Worm (Caenorhabditis elegans) whole organism, young adult: ENCODE measurements around the gene C06E4.2.
A peak's percentile ranks its signal among the peaks of the same experiment; 100 is the strongest.

Experiments
- B0019.2 ChIP-seq: fragments of 200-800 bp; sonication (Bioruptor generic); conservative IDR thresholded peaks from 2 replicates; pipeline ENCODE4 v1.3.6; 2022; ENCODE audit warnings: missing genetic modification reagents, missing genetic modification characterization, missing compliant biosample characterization
- B0336.3 ChIP-seq: fragments of 200-800 bp; sonication (Bioruptor generic); IDR thresholded peaks from 2 replicates; pipeline ENCODE4 v1.3.6; 2022; ENCODE audit warnings: missing genetic modification characterization, missing compliant biosample characterization
- F22D6.2 ChIP-seq: sonication (generic microtip); optimal IDR thresholded peaks from 2 replicates; lab custom pipeline; 2016; ENCODE audit warnings: mild to moderate bottlenecking, missing genetic modification characterization, missing compliant biosample characterization
- F49E8.2 ChIP-seq: sonication (generic microtip); optimal IDR thresholded peaks from 3 replicates; lab custom pipeline; 2017; ENCODE audit warnings: missing genetic modification characterization, mild to moderate bottlenecking, missing compliant biosample characterization, antibody characterized with exemption, moderate library complexity; ENCODE audit not compliant: insufficient read depth
- F55B11.4 ChIP-seq: sonication (generic microtip); optimal IDR thresholded peaks from 2 replicates; lab custom pipeline; 2016; ENCODE audit warnings: missing compliant biosample characterization, missing genetic modification characterization, borderline replicate concordance; ENCODE audit not compliant: insufficient read depth
- K11D2.4 ChIP-seq: fragments of 200-800 bp; sonication (Bioruptor generic); IDR thresholded peaks from 2 replicates; pipeline ENCODE4 v1.3.6; 2022; ENCODE audit warnings: missing genetic modification reagents, missing genetic modification characterization, missing compliant biosample characterization
- T07F8.4 ChIP-seq: sonication (generic microtip); optimal IDR thresholded peaks from 2 replicates; lab custom pipeline; 2016; ENCODE audit warnings: mild to moderate bottlenecking, missing genetic modification characterization, moderate library complexity, missing compliant biosample characterization
- Y53F4B.3 ChIP-seq: fragments of 200-800 bp; sonication (Bioruptor generic); IDR thresholded peaks from 2 replicates; pipeline ENCODE4 v1.3.6; 2022; ENCODE audit warnings: missing genetic modification reagents, missing genetic modification characterization, missing compliant biosample characterization
- Y53G8AR.9 ChIP-seq: fragments of 200-800 bp; sonication (Bioruptor generic); conservative IDR thresholded peaks from 2 replicates; pipeline ENCODE4 v1.3.6; 2022; ENCODE audit warnings: missing genetic modification reagents, missing genetic modification characterization, missing compliant biosample characterization
- Y56A3A.18 ChIP-seq: fragments of 200-800 bp; sonication (Bioruptor generic); IDR thresholded peaks from 2 replicates; pipeline ENCODE4 v1.3.6; 2022; ENCODE audit warnings: missing genetic modification reagents, missing genetic modification characterization, missing compliant biosample characterization
- Y67H2A.10 ChIP-seq: fragments of 200-800 bp; sonication (Bioruptor generic); conservative IDR thresholded peaks from 2 replicates; pipeline ENCODE4 v1.3.6; 2022; ENCODE audit warnings: missing genetic modification reagents, missing genetic modification characterization, missing compliant biosample characterization
- ZK185.1 ChIP-seq: sonication (generic microtip); optimal IDR thresholded peaks from 2 replicates; lab custom pipeline; 2016; ENCODE audit warnings: mild to moderate bottlenecking, missing genetic modification characterization, missing compliant biosample characterization; ENCODE audit not compliant: poor library complexity, severe bottlenecking
- aptf-2 ChIP-seq: fragments of 200-800 bp; sonication (Bioruptor generic); conservative IDR thresholded peaks from 2 replicates; pipeline ENCODE4 v1.3.6; 2022; ENCODE audit warnings: missing genetic modification reagents, missing genetic modification characterization, missing compliant biosample characterization
- attf-3 ChIP-seq: fragments of 200-800 bp; sonication (Bioruptor generic); conservative IDR thresholded peaks from 2 replicates; pipeline ENCODE4 v1.3.6; 2022; ENCODE audit warnings: missing genetic modification reagents, missing genetic modification characterization, missing compliant biosample characterization
- attf-6 ChIP-seq: fragments of 200-800 bp; sonication (Bioruptor generic); IDR thresholded peaks from 2 replicates; pipeline ENCODE4 v1.3.6; 2022; ENCODE audit warnings: missing genetic modification reagents, missing genetic modification characterization, missing compliant biosample characterization
- ceh-91 ChIP-seq: fragments of 200-800 bp; sonication (Bioruptor generic); IDR thresholded peaks from 2 replicates; pipeline ENCODE4 v1.3.6; 2022; ENCODE audit warnings: missing genetic modification reagents, missing genetic modification characterization, missing compliant biosample characterization
- die-1 ChIP-seq: sonication (generic microtip); optimal IDR thresholded peaks from 2 replicates; lab custom pipeline; 2016; ENCODE audit warnings: missing genotype, mild to moderate bottlenecking, missing genetic modification characterization, missing compliant biosample characterization
- dpff-1 ChIP-seq: sonication (generic microtip); optimal IDR thresholded peaks from 2 replicates; lab custom pipeline; 2017; ENCODE audit warnings: mild to moderate bottlenecking, missing genetic modification characterization, missing compliant biosample characterization
- egl-18 ChIP-seq: fragments of 200-800 bp; sonication (Bioruptor generic); IDR thresholded peaks from 2 replicates; pipeline ENCODE4 v1.3.6; 2022; ENCODE audit warnings: missing genetic modification reagents, missing genetic modification characterization, missing compliant biosample characterization
- hsf-1 ChIP-seq: fragments of 200-800 bp; sonication (Bioruptor generic); IDR thresholded peaks from 2 replicates; pipeline ENCODE4 v1.3.6; 2022; ENCODE audit warnings: missing genetic modification reagents, missing genetic modification characterization, missing compliant biosample characterization
- lag-1 ChIP-seq: fragments of 200-800 bp; sonication (Bioruptor generic); IDR thresholded peaks from 2 replicates; pipeline ENCODE4 v1.3.6; 2022; ENCODE audit warnings: missing genetic modification reagents, missing genetic modification characterization, missing compliant biosample characterization
- let-526 ChIP-seq: fragments of 200-800 bp; sonication (Bioruptor generic); IDR thresholded peaks from 2 replicates; pipeline ENCODE4 v1.3.6; 2022; ENCODE audit warnings: missing genetic modification reagents, missing genetic modification characterization, missing compliant biosample characterization
- lin-40 ChIP-seq: sonication (generic microtip); optimal IDR thresholded peaks from 2 replicates; lab custom pipeline; 2016; ENCODE audit warnings: missing genetic modification characterization, mild to moderate bottlenecking, missing compliant biosample characterization, missing genotype, missing genetic modification reagents
- lin-54 ChIP-seq: fragments of 200-800 bp; sonication (Bioruptor generic); optimal IDR thresholded peaks from 2 replicates; lab custom pipeline; 2018; ENCODE audit warnings: mild to moderate bottlenecking, missing genetic modification characterization, missing compliant biosample characterization
- madf-10 ChIP-seq: sonication (generic microtip); optimal IDR thresholded peaks from 2 replicates; lab custom pipeline; 2016; ENCODE audit warnings: mild to moderate bottlenecking, missing genetic modification characterization, missing compliant biosample characterization
- madf-8 ChIP-seq: fragments of 200-800 bp; sonication (Bioruptor generic); conservative IDR thresholded peaks from 2 replicates; pipeline ENCODE4 v1.3.6; 2022; ENCODE audit warnings: missing genetic modification reagents, missing genetic modification characterization, missing compliant biosample characterization
- mcd-1 ChIP-seq: fragments of 200-800 bp; sonication (Bioruptor generic); IDR thresholded peaks from 2 replicates; pipeline ENCODE4 v1.3.6; 2022; ENCODE audit warnings: missing genetic modification reagents, missing genetic modification characterization, missing compliant biosample characterization
- mes-4 ChIP-seq: sonication (generic microtip); optimal IDR thresholded peaks from 2 replicates; lab custom pipeline; 2016; ENCODE audit warnings: missing genotype, missing genetic modification characterization, missing compliant biosample characterization
- nfya-2 ChIP-seq: fragments of 200-800 bp; sonication (Bioruptor generic); IDR thresholded peaks from 2 replicates; pipeline ENCODE4 v1.3.6; 2022; ENCODE audit warnings: missing genetic modification reagents, missing genetic modification characterization, missing compliant biosample characterization
- nhr-179 ChIP-seq: sonication (generic microtip); optimal IDR thresholded peaks from 2 replicates; lab custom pipeline; 2016; ENCODE audit warnings: mild to moderate bottlenecking, missing genetic modification characterization, missing compliant biosample characterization
- nhr-80 ChIP-seq: sonication (generic microtip); optimal IDR thresholded peaks from 2 replicates; lab custom pipeline; 2016; ENCODE audit warnings: missing genetic modification characterization, missing compliant biosample characterization
- nhr-90 ChIP-seq: sonication (generic microtip); optimal IDR thresholded peaks from 2 replicates; lab custom pipeline; 2016; ENCODE audit warnings: missing genotype, mild to moderate bottlenecking, missing genetic modification characterization, missing compliant biosample characterization
- pbrm-1 ChIP-seq: fragments of 200-800 bp; sonication (Bioruptor generic); IDR thresholded peaks from 2 replicates; pipeline ENCODE4 v1.3.6; 2022; ENCODE audit warnings: missing genetic modification reagents, missing genetic modification characterization, missing compliant biosample characterization
- rcor-1 ChIP-seq: fragments of 200-800 bp; sonication (Bioruptor generic); IDR thresholded peaks from 2 replicates; pipeline ENCODE4 v1.3.6; 2022; ENCODE audit warnings: missing genetic modification reagents, missing genetic modification characterization, missing compliant biosample characterization
- rec-8 ChIP-seq, 2 experiments: sonication (generic microtip); optimal IDR thresholded peaks; 2 replicates each; lab custom pipeline; 2016; ENCODE audit warnings: mild to moderate bottlenecking in 2 of 2, missing genetic modification characterization in 2 of 2, missing genetic modification reagents in 2 of 2, missing genotype in 2 of 2, missing biosample characterization in 1 of 2, missing compliant biosample characterization in 1 of 2, moderate library complexity in 1 of 2
- repo-1 ChIP-seq: sonication (generic microtip); optimal IDR thresholded peaks from 2 replicates; lab custom pipeline; 2017; ENCODE audit warnings: mild to moderate bottlenecking, missing genetic modification characterization, missing compliant biosample characterization
- snpc-1.3 ChIP-seq: sonication (generic microtip); optimal IDR thresholded peaks from 2 replicates; lab custom pipeline; 2017; ENCODE audit warnings: missing genetic modification characterization, mild to moderate bottlenecking, missing compliant biosample characterization, antibody characterized with exemption, moderate library complexity, missing genotype, missing genetic modification reagents; ENCODE audit not compliant: insufficient read depth
- snpc-3.4 ChIP-seq: sonication (generic microtip); optimal IDR thresholded peaks from 2 replicates; lab custom pipeline; 2017; ENCODE audit warnings: missing genetic modification characterization, mild to moderate bottlenecking, missing compliant biosample characterization, antibody characterized with exemption, moderate library complexity, missing genotype, missing genetic modification reagents
- snpc-4 ChIP-seq, 5 experiments: fragments of 150-350 bp in 1 of 5; sonication (generic microtip) in 4 of 5; optimal IDR thresholded peaks; 2 replicates each; lab custom pipeline; 2014 to 2018; ENCODE audit warnings: missing genetic modification characterization in 5 of 5, missing biosample characterization in 3 of 5, antibody characterized with exemption in 2 of 5, mild to moderate bottlenecking in 2 of 5, missing compliant biosample characterization in 2 of 5, missing genotype in 2 of 5, moderate library complexity in 2 of 5, missing genetic modification reagents in 1 of 5
- somi-1 ChIP-seq: fragments of 200-800 bp; sonication (Bioruptor generic); optimal IDR thresholded peaks from 2 replicates; lab custom pipeline; 2018; ENCODE audit warnings: mild to moderate bottlenecking, missing genetic modification characterization, missing compliant biosample characterization
- tbp1 ChIP-seq: fragments of 200-800 bp; sonication (Bioruptor generic); optimal IDR thresholded peaks from 2 replicates; lab custom pipeline; 2018; ENCODE audit warnings: mild to moderate bottlenecking, missing genetic modification characterization, missing compliant biosample characterization
- tlf-1 ChIP-seq: fragments of 200-800 bp; sonication (Bioruptor generic); optimal IDR thresholded peaks from 2 replicates; lab custom pipeline; 2018; ENCODE audit warnings: mild to moderate bottlenecking, missing genetic modification characterization, missing compliant biosample characterization
- xnd-1 ChIP-seq: sonication (generic microtip); optimal IDR thresholded peaks from 2 replicates; lab custom pipeline; 2016; ENCODE audit warnings: missing genotype, missing genetic modification reagents, missing genetic modification characterization, missing compliant biosample characterization
- zfh-2 ChIP-seq: fragments of 200-800 bp; sonication (Bioruptor generic); conservative IDR thresholded peaks from 2 replicates; pipeline ENCODE4 v1.3.6; 2022; ENCODE audit warnings: missing genetic modification reagents, missing genetic modification characterization, missing compliant biosample characterization
- ztf-18 ChIP-seq: sonication (generic microtip); optimal IDR thresholded peaks from 2 replicates; lab custom pipeline; 2016; ENCODE audit warnings: missing genotype, mild to moderate bottlenecking, missing genetic modification characterization, missing compliant biosample characterization

C06E4.2 gene

DNA sequence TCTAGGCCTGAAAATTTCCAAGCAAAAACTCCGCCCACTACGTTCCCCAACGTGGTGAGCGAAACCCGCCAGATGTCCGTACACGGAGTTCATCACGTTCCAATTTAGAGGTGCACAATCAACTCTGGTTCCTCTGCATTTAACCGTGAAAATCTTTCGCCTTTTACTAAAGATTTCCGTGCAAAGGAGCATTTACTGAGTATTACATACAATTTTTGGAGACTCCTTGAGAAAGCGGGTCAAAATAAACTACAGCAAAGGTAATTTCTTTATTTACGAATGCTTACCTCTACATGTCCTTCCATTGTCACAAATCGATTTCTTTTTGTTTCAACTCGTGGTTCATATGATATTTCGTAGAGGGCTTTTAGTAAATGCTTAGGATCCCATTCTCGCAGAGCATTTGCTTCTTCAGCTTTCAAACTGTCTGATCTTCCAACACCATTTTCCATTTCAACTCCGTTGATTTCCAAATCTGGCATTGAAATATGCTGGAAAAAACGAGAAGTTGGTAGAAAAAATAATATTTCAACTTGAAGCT, 39.9 kb downstream of the C06E4.2 start, which contains the start of gene F42C5.9 (continued):
- TF ChIP-seq ztf-18 (tag; lab: Kevin White, UChicago), result peak; percentile 56
- no peak for TF ChIP-seq mes-4 (tag; lab: Kevin White, UChicago)
- peak; percentile 93 for TF ChIP-seq xnd-1
- peak; percentile 37 for TF ChIP-seq rcor-1
- TF ChIP-seq F22D6.2 (tag; lab: Kevin White, UChicago), result no peak
- no peak for TF ChIP-seq egl-18 (GFP tag; lab: Robert Waterston, UW)
- no peak for TF ChIP-seq nfya-2 (GFP tag; lab: Robert Waterston, UW)
- TF ChIP-seq let-526 (GFP tag; lab: Robert Waterston, UW), result no peak
- TF ChIP-seq B0336.3, result peak; percentile 58
- TF ChIP-seq zfh-2, result no peak
- TF ChIP-seq tlf-1 (GFP tag; lab: Kevin White, UChicago), result peak; percentile 43
- peak; percentile 88 for TF ChIP-seq snpc-1.3 (tag; lab: Kevin White, UChicago)
- peak; percentile 8 for TF ChIP-seq repo-1 (tag; lab: Kevin White, UChicago)
- TF ChIP-seq attf-3 (GFP tag; lab: Robert Waterston, UW), result 0 out of 2 replicates have a peak, but pooled peaks have one; percentile 15
- TF ChIP-seq Y53G8AR.9 (GFP tag; lab: Robert Waterston, UW), result no peak
- peak; percentile 17 for TF ChIP-seq die-1 (tag; lab: Kevin White, UChicago)
- no peak for TF ChIP-seq Y67H2A.10 (GFP tag; lab: Robert Waterston, UW)
- 0 out of 2 replicates have a peak, but pooled peaks have one; percentile 49 for TF ChIP-seq Y56A3A.18 (GFP tag; lab: Robert Waterston, UW)
- peak; percentile 83 for TF ChIP-seq attf-6 (GFP tag; lab: Robert Waterston, UW)
- no peak for TF ChIP-seq lin-40 (tag; lab: Kevin White, UChicago)
- TF ChIP-seq madf-10 (tag; lab: Kevin White, UChicago), result no peak
- no peak for TF ChIP-seq nhr-90 (tag; lab: Kevin White, UChicago)
- no peak for TF ChIP-seq K11D2.4 (GFP tag; lab: Robert Waterston, UW)
- TF ChIP-seq snpc-3.4, result peak; percentile 95
- peak; percentile 1 for TF ChIP-seq ZK185.1
- TF ChIP-seq aptf-2 (GFP tag; lab: Robert Waterston, UW), result 0 out of 2 replicates have a peak, but pooled peaks have one; percentile 36
- no peak; the same call in 1 of the 2 replicates for TF ChIP-seq hsf-1 (GFP tag; lab: Robert Waterston, UW)
- peak; percentile 89 for TF ChIP-seq F49E8.2 (tag; lab: Kevin White, UChicago)
- TF ChIP-seq nhr-179 (tag; lab: Kevin White, UChicago), result no peak
- TF ChIP-seq madf-8 (GFP tag; lab: Robert Waterston, UW), result peak; percentile 98
- no peak for TF ChIP-seq somi-1
- peak; percentile 56 for TF ChIP-seq lin-54
- TF ChIP-seq pbrm-1 (GFP tag; lab: Robert Waterston, UW), result peak; percentile 95
- peak; percentile 96 for TF ChIP-seq snpc-4 (GFP tag; optimal IDR thresholded peaks at IDR 0.05; lab: Kevin White, UChicago)
- peak; percentile 96 to 98 (median 98) for TF ChIP-seq snpc-4 (tag; optimal IDR thresholded peaks at IDR 0.05; lab: Kevin White, UChicago)
- peak in 1 of 2 experiments; percentile 41 for TF ChIP-seq rec-8 (tag; optimal IDR thresholded peaks at IDR 0.05; lab: Kevin White, UChicago)
- TF ChIP-seq nhr-80 (tag; lab: Kevin White, UChicago), result no peak
- peak; percentile 41; the same call in 1 of the 2 replicates for TF ChIP-seq B0019.2 (GFP tag; lab: Robert Waterston, UW)
- TF ChIP-seq F55B11.4 (tag; lab: Kevin White, UChicago), result no peak
- no peak for TF ChIP-seq dpff-1 (tag; lab: Kevin White, UChicago)
- no peak for TF ChIP-seq T07F8.4
- TF ChIP-seq lag-1 (GFP tag; lab: Robert Waterston, UW), result no peak
- TF ChIP-seq ceh-91, result peak; percentile 66
- TF ChIP-seq Y53F4B.3 (GFP tag; lab: Robert Waterston, UW), result peak; percentile 50; the same call in 1 of the 2 replicates
- TF ChIP-seq tbp1 (GFP tag; lab: Kevin White, UChicago), result peak; percentile 78
- peak; percentile 48; the same call in 1 of the 2 replicates for TF ChIP-seq mcd-1 (GFP tag; lab: Robert Waterston, UW)
